Fruit fly (Drosophila melanogaster) Kc167 (cell line): ENCODE measurements around the gene osp.

Experiments used
- Myc ChIP-seq: fragments of >200 bp; optimal IDR thresholded peaks from 2 replicates; lab custom pipeline; 2017; ENCODE audit warnings: missing external identifiers
- Sin3A ChIP-seq: fragments of >200 bp; optimal IDR thresholded peaks from 2 replicates; lab custom pipeline; 2018; ENCODE audit warnings: missing external identifiers
- h ChIP-seq: fragments of >200 bp; optimal IDR thresholded peaks from 3 replicates; lab custom pipeline; 2018; ENCODE audit warnings: missing external identifiers

- no peak for TF ChIP-seq Myc (lab: Kevin White, UChicago)
- TF ChIP-seq Sin3A (lab: Kevin White, UChicago): no peak
- TF ChIP-seq h (lab: Kevin White, UChicago): no peak
Observed at dm6 chr2L:14713467-14713866, 24.3 kb upstream of the osp start, which contains the start of gene CG34165.
